Fruit fly (Drosophila melanogaster) S2 (cell line): ENCODE data around the gene Noa36.

ENCODE experiments used
- CG8478 ChIP-seq: fragments of >200 bp; optimal IDR thresholded peaks from 2 replicates; lab custom pipeline; 2018
- CTCF ChIP-seq, 2 experiments: fragments of >200 bp; optimal IDR thresholded peaks; 2 replicates each; lab custom pipeline; 2018

DNA sequence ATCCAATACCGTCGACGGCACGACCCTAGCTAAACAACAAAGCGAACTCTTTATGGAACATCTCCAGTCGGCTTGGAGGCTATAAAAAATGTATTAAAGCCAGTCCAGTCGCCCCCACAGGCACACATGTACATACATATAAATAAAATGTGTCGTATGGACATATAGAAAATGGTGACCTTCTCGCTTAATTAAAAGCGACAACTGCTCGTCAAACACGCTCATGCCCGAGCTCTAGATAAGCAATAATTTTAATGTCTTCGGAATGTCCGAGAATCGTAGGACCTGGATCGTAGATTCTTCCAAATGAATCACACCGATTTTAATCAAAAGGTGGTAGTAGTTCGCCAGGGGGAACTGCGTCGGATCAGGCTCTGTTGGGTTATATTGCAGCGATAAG lies 19.1 kb downstream of the Noa36 start:
- no peak for TF ChIP-seq CG8478 (lab: Kevin White, UChicago)
- no peak for TF ChIP-seq CTCF (optimal IDR thresholded peaks at IDR 0.05; lab: Kevin White, UChicago)
